Fruit fly (Drosophila melanogaster): Measurements from ENCODE around the gene stops.

The stops gene

dm6 chr3R:31168968-31169367 lies at the start of gene stops:
TSS of gene stops (minus strand) at chr3R:31169106.
- TF ChIP-seq Hr83 (GFP tag; optimal IDR thresholded peaks at IDR 0.05; ENCODE audit: poor library complexity, severe bottlenecking) (peak; percentile 59), Hnf4 (GFP tag; optimal IDR thresholded peaks at IDR 0.05) (peak; percentile 19), CG9705 (GFP tag; optimal IDR thresholded peaks at IDR 0.05) (no peak), OdsH (GFP tag; optimal IDR thresholded peaks at IDR 0.05) (no peak)

- TF ChIP-seq sage (GFP tag; optimal IDR thresholded peaks at IDR 0.05): no peak
- TF ChIP-seq psq (GFP tag; optimal IDR thresholded peaks at IDR 0.05): no peak
- TF ChIP-seq Rel (GFP tag; optimal IDR thresholded peaks at IDR 0.05): no peak
- TF ChIP-seq Rel (tag; optimal IDR thresholded peaks at IDR 0.05): peak; percentile 28
- TF ChIP-seq Sp1 (GFP tag; optimal IDR thresholded peaks at IDR 0.05): peak; percentile 6
- TF ChIP-seq Myc (optimal IDR thresholded peaks at IDR 0.05): peak; percentile 51
- no peak for TF ChIP-seq dl (GFP tag; optimal IDR thresholded peaks at IDR 0.05; ENCODE audit: insufficient read depth in 1 of 2, partially characterized antibody in 2 of 2)
Observed at dm6 chr3R:31218214-31218876, 49.4 kb upstream of the stops start.

- no peak for TF ChIP-seq Dfd (GFP tag; optimal IDR thresholded peaks at IDR 0.05)
- TF ChIP-seq Vsx2 (GFP tag; optimal IDR thresholded peaks at IDR 0.05; ENCODE audit: partially characterized antibody): no peak
- no peak for TF ChIP-seq br (GFP tag; optimal IDR thresholded peaks at IDR 0.05)
- peak; percentile 27 for TF ChIP-seq Myc (optimal IDR thresholded peaks at IDR 0.05)
- TF ChIP-seq CG32264 (GFP tag; optimal IDR thresholded peaks at IDR 0.05): no peak
- TF ChIP-seq Hr83 (GFP tag; optimal IDR thresholded peaks at IDR 0.05; ENCODE audit: poor library complexity, severe bottlenecking): peak; percentile 80
- no peak for TF ChIP-seq tai (GFP tag; optimal IDR thresholded peaks at IDR 0.05)
- TF ChIP-seq psq (GFP tag; optimal IDR thresholded peaks at IDR 0.05): no peak
- no peak for TF ChIP-seq OdsH (GFP tag; optimal IDR thresholded peaks at IDR 0.05)
- TF ChIP-seq CrebA (GFP tag; optimal IDR thresholded peaks at IDR 0.05; ENCODE audit: borderline replicate concordance): no peak
- TF ChIP-seq Rel (GFP tag; optimal IDR thresholded peaks at IDR 0.05): no peak
- peak; percentile 45 for TF ChIP-seq Rel (tag; optimal IDR thresholded peaks at IDR 0.05)
- TF ChIP-seq dmrt93B (GFP tag; optimal IDR thresholded peaks at IDR 0.05): no peak
- no peak for TF ChIP-seq sv (GFP tag; optimal IDR thresholded peaks at IDR 0.05)
- TF ChIP-seq HLH106 (tag; optimal IDR thresholded peaks at IDR 0.05): peak; percentile 36
- no peak for TF ChIP-seq jim (GFP tag; optimal IDR thresholded peaks at IDR 0.05)
Observed at dm6 chr3R:31215830-31216229, 46.9 kb upstream of the stops start, which contains the start of gene CG15561. TSS of gene CG15561 (minus strand) at chr3R:31215942.

DNA sequence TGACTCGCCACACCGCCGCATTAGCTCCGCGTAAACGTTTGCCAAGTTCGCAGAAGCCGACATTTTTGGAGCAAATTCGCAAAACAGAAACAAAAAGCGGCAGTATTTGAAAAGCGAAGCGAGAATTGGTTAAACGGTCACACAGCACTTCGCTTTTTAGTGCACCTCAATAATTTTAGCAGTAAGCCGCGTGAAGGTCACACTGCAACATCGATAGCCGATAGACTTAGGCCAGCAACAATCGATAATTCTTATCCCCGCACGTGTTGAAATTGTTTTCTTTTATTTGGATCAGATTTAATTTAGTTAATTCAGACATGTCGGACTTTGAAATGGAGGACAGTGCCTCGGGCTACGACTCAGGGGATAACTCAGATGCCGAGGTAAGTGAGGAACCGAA lies 44.3 kb upstream of the stops start, which contains the start of the genes Zwilch and CG1542:
TSS of gene Zwilch (minus strand) at position 150 of the 400 bp plus-strand sequence.
TSS of gene CG1542 (plus strand) at position 232 of the 400 bp plus-strand sequence.
- TF ChIP-seq CG9705 (GFP tag; optimal IDR thresholded peaks at IDR 0.05) (no peak), Myc (optimal IDR thresholded peaks at IDR 0.05) (peak; percentile 59)

DNA sequence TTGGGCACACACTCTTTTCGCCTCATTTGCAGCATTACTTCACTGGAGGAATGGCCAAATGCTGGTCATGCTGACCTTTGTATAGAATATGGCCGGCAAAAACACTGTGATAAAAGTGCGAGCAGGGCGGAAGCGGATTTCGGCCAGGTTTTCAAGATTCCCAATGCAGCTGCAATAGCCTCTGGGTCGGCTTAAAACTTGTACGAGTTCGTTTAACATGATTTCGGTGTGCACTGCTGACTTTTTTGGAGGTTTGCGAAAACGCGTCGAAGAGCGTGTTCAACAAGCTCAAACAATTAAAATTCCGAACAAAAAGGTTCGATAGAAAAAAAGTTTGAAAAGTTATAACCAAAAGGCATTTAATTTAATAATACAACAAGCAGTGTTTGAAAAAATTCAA lies 41.7 kb upstream of the stops start, which contains the start of gene chp:
TSS of gene chp (minus strand) at position 101 of the 400 bp plus-strand sequence.
- TF ChIP-seq CG9705 (GFP tag; optimal IDR thresholded peaks at IDR 0.05) (no peak), foxo (GFP tag; optimal IDR thresholded peaks at IDR 0.05) (no peak)

DNA sequence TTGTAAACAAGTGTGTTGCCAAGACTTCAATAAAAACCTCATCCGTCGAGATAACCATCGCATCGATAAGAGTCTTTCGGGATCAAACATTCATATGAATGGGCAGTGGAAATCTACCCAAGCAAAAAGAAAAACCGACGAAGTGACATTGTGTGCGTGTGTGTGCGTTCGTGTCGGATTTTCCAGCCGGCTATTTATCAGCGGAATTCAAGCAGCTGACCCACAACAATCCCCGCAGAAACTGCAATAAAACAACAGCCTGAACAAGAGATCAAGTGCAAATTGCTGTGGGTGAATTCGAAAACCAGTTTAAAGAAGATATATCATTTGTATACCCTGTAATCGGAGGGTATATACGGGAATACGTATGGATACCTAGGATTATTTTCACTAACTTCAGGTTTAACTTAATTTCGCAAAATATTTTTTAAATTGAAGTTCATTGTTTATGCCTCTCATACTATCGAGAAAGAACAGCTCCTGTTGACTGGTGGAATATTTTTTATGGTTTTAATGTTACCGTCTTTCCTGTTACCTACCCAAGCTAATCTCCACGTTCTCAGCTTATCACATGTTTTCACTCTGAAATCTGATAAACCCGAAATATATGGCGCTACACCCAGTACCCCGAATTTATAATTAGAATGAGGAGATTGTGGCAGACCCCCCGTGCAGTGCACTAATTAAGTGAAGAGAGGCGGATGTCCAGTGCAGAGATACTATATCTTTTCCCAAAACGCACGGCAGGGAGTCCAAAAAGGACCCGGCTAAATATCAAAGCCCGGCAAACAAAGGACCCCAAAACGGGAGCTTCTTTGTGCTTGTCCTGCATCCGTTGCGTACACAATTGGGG lies 28.5 kb upstream of the stops start:
- TF ChIP-seq Myc (optimal IDR thresholded peaks at IDR 0.05) (no peak), N (GFP tag; optimal IDR thresholded peaks at IDR 0.05) (no peak), Hnf4 (GFP tag; optimal IDR thresholded peaks at IDR 0.05) (no peak), dsf (GFP tag; optimal IDR thresholded peaks at IDR 0.05; ENCODE audit: borderline replicate concordance) (no peak), foxo (GFP tag; optimal IDR thresholded peaks at IDR 0.05) (peak in 1 of 2 experiments; percentile 41), pan (optimal IDR thresholded peaks at IDR 0.05) (no peak), Hr78 (GFP tag; optimal IDR thresholded peaks at IDR 0.05) (no peak), br (GFP tag; optimal IDR thresholded peaks at IDR 0.05) (no peak), Sp1 (GFP tag; optimal IDR thresholded peaks at IDR 0.05) (no peak), h (GFP tag; optimal IDR thresholded peaks at IDR 0.05) (peak; percentile 56), Abd-B (GFP tag; optimal IDR thresholded peaks at IDR 0.05) (no peak), sage (GFP tag; optimal IDR thresholded peaks at IDR 0.05) (no peak), Jra (GFP tag; optimal IDR thresholded peaks at IDR 0.05) (no peak), CrebA (GFP tag; optimal IDR thresholded peaks at IDR 0.05; ENCODE audit: borderline replicate concordance) (no peak), fru (GFP tag; optimal IDR thresholded peaks at IDR 0.05) (peak; percentile 17), OdsH (GFP tag; optimal IDR thresholded peaks at IDR 0.05) (peak; percentile 28), rgr (GFP tag; optimal IDR thresholded peaks at IDR 0.05) (peak; percentile 26), HLH106 (tag; optimal IDR thresholded peaks at IDR 0.05) (peak; percentile 39), woc (GFP tag; optimal IDR thresholded peaks at IDR 0.05) (peak; percentile 27)
